Worm (Caenorhabditis elegans) whole organism, late embryonic: ENCODE results near the gene dnbp-1.

ENCODE experiments used
- F13H6.1 ChIP-seq: sonication (generic microtip); optimal IDR thresholded peaks from 2 replicates; lab custom pipeline; 2016; ENCODE audit warnings: missing genetic modification characterization, missing compliant biosample characterization
- ceh-18 ChIP-seq: sonication (generic microtip); optimal IDR thresholded peaks from 2 replicates; lab custom pipeline; 2016; ENCODE audit warnings: missing genetic modification characterization, missing compliant biosample characterization
- ceh-22 ChIP-seq: sonication (generic microtip); optimal IDR thresholded peaks from 2 replicates; lab custom pipeline; 2017; ENCODE audit warnings: missing biosample characterization, missing genetic modification characterization
- dmd-4 ChIP-seq: sonication (generic microtip); optimal IDR thresholded peaks from 2 replicates; lab custom pipeline; 2016; ENCODE audit warnings: borderline replicate concordance, missing genetic modification characterization, missing compliant biosample characterization
- fkh-6 ChIP-seq: sonication (generic microtip); optimal IDR thresholded peaks from 2 replicates; lab custom pipeline; 2016; ENCODE audit warnings: missing genetic modification characterization, missing compliant biosample characterization
- pha-4 ChIP-seq: fragments of 150-350 bp; optimal IDR thresholded peaks from 2 replicates; lab custom pipeline; 2018; ENCODE audit warnings: missing biosample characterization, missing genetic modification reagents, missing genetic modification characterization
- sox-4 ChIP-seq: sonication (generic microtip); optimal IDR thresholded peaks from 2 replicates; lab custom pipeline; 2017; ENCODE audit warnings: mild to moderate bottlenecking, missing genetic modification characterization, inconsistent platforms, missing compliant biosample characterization
- ztf-16 ChIP-seq: sonication (generic microtip); optimal IDR thresholded peaks from 2 replicates; lab custom pipeline; 2017; ENCODE audit warnings: missing genetic modification characterization, missing compliant biosample characterization

ce11 chrIV:13953974-13954373 is 25.7 kb downstream of the dnbp-1 start:
- TF ChIP-seq ceh-22 (tag; lab: Kevin White, UChicago) (no peak), sox-4 (tag; lab: Kevin White, UChicago) (no peak), ceh-18 (tag; lab: Kevin White, UChicago) (no peak), fkh-6 (tag; lab: Kevin White, UChicago) (no peak), ztf-16 (tag; lab: Kevin White, UChicago) (no peak), dmd-4 (tag; lab: Kevin White, UChicago) (no peak), pha-4 (tag; lab: Kevin White, UChicago) (no peak), F13H6.1 (tag; lab: Kevin White, UChicago) (no peak)
